Fruit fly (Drosophila melanogaster) whole organism, embryonic: ENCODE results near the gene nenya.

Source experiments
- Atf3 ChIP-seq: fragments of 200-800 bp; sonication (Bioruptor generic); optimal IDR thresholded peaks from 3 replicates; lab custom pipeline; 2016; ENCODE audit warnings: missing biosample characterization, missing genetic modification characterization
- B-H2 ChIP-seq: fragments of 200-800 bp; sonication (Bioruptor generic); optimal IDR thresholded peaks from 2 replicates; lab custom pipeline; 2018; ENCODE audit warnings: missing biosample characterization, mild to moderate bottlenecking, missing genetic modification characterization
- CG10274 ChIP-seq: fragments of 200-800 bp; sonication (Bioruptor generic); optimal IDR thresholded peaks from 3 replicates; lab custom pipeline; 2017; ENCODE audit warnings: missing biosample characterization, mild to moderate bottlenecking, missing genetic modification characterization
- CG11504 ChIP-seq: fragments of 200-800 bp; sonication (Bioruptor generic); optimal IDR thresholded peaks from 3 replicates; lab custom pipeline; 2019; ENCODE audit warnings: missing biosample characterization, mild to moderate bottlenecking, missing genetic modification characterization, moderate library complexity
- CG12744 ChIP-seq: fragments of 200-800 bp; sonication (Bioruptor generic); optimal IDR thresholded peaks from 2 replicates; lab custom pipeline; 2016; ENCODE audit warnings: missing biosample characterization, missing genetic modification characterization
- CG13894 ChIP-seq: fragments of 200-800 bp; sonication (Bioruptor generic); optimal IDR thresholded peaks from 3 replicates; lab custom pipeline; 2018; ENCODE audit warnings: missing biosample characterization, mild to moderate bottlenecking, missing genetic modification characterization, moderate library complexity
- CG18619 ChIP-seq: fragments of 200-800 bp; sonication (Bioruptor generic); optimal IDR thresholded peaks from 3 replicates; lab custom pipeline; 2017; ENCODE audit warnings: missing biosample characterization, mild to moderate bottlenecking, missing genetic modification characterization
- CG4424 ChIP-seq: fragments of 200-800 bp; sonication (Bioruptor generic); optimal IDR thresholded peaks from 3 replicates; lab custom pipeline; 2016; ENCODE audit warnings: missing biosample characterization, missing genetic modification characterization
- CG4730 ChIP-seq: fragments of 200-800 bp; sonication (Bioruptor generic); IDR thresholded peaks from 2 replicates; pipeline ENCODE4 v1.3.6; 2022; ENCODE audit warnings: missing biosample characterization, missing genetic modification characterization
- CG4820 ChIP-seq: fragments of 200-800 bp; sonication (Bioruptor generic); optimal IDR thresholded peaks from 3 replicates; lab custom pipeline; 2016; ENCODE audit warnings: missing biosample characterization, missing genetic modification characterization
- CG7786 ChIP-seq: fragments of 200-800 bp; sonication (Bioruptor generic); optimal IDR thresholded peaks from 2 replicates; lab custom pipeline; 2016; ENCODE audit warnings: missing biosample characterization, missing genetic modification characterization
- CG9797 ChIP-seq: fragments of 200-800 bp; sonication (Bioruptor generic); optimal IDR thresholded peaks from 3 replicates; lab custom pipeline; 2018; ENCODE audit warnings: missing biosample characterization, mild to moderate bottlenecking, missing genetic modification characterization
- CoRest ChIP-seq: fragments of 200-800 bp; sonication (Bioruptor generic); optimal IDR thresholded peaks from 3 replicates; lab custom pipeline; 2018; ENCODE audit warnings: missing biosample characterization, mild to moderate bottlenecking, missing genetic modification characterization, moderate library complexity
- D ChIP-seq, 2 experiments: fragments of 200-800 bp in 1 of 2; fragments of >200 bp in 1 of 2; sonication (Bioruptor generic) in 1 of 2; optimal IDR thresholded peaks; 2 replicates in 1 of 2; 3 replicates in 1 of 2; lab custom pipeline; 2017; ENCODE audit warnings: mild to moderate bottlenecking in 1 of 2, missing biosample characterization in 1 of 2, missing genetic modification characterization in 1 of 2, missing genetic modification reagents in 1 of 2
- D19A ChIP-seq: fragments of 200-800 bp; optimal IDR thresholded peaks from 3 replicates; lab custom pipeline; 2019; ENCODE audit warnings: missing biosample characterization, mild to moderate bottlenecking, missing genetic modification characterization, moderate library complexity
- ERR ChIP-seq: fragments of 200-800 bp; sonication (Bioruptor generic); optimal IDR thresholded peaks from 2 replicates; lab custom pipeline; 2016; ENCODE audit warnings: missing biosample characterization, missing genetic modification characterization
- GATAe ChIP-seq: fragments of 200-800 bp; sonication (Bioruptor generic); conservative IDR thresholded peaks from 2 replicates; pipeline ENCODE4 v1.3.6; 2022; ENCODE audit warnings: missing biosample characterization, missing genetic modification characterization
- HLH4C ChIP-seq: fragments of 200-800 bp; sonication (Bioruptor generic); IDR thresholded peaks from 3 replicates; pipeline ENCODE4 v1.3.6; 2022; ENCODE audit warnings: missing biosample characterization, missing genetic modification characterization; ENCODE audit not compliant: partially characterized antibody
- Hand ChIP-seq: fragments of 200-800 bp; sonication (Bioruptor generic); optimal IDR thresholded peaks from 2 replicates; lab custom pipeline; 2017; ENCODE audit warnings: mild to moderate bottlenecking, missing biosample characterization, missing genetic modification reagents, missing genetic modification characterization
- Hr51 ChIP-seq, 2 experiments: fragments of 200-800 bp; sonication (Bioruptor generic); optimal IDR thresholded peaks; 2 replicates in 1 of 2; 3 replicates in 1 of 2; lab custom pipeline; 2016 to 2018; ENCODE audit warnings: missing biosample characterization in 2 of 2, missing genetic modification characterization in 2 of 2, mild to moderate bottlenecking in 1 of 2, moderate library complexity in 1 of 2
- Lhr ChIP-seq: fragments of 200-800 bp; sonication (Bioruptor generic); optimal IDR thresholded peaks from 3 replicates; lab custom pipeline; 2017; ENCODE audit warnings: mild to moderate bottlenecking, missing biosample characterization, missing genetic modification reagents, missing genetic modification characterization
- NFAT ChIP-seq: fragments of 200-800 bp; sonication (Bioruptor generic); IDR thresholded peaks from 2 replicates; pipeline ENCODE4 v1.3.6; 2022; ENCODE audit warnings: missing biosample characterization, missing genetic modification characterization
- Neu2 ChIP-seq: fragments of 200-800 bp; sonication (Bioruptor generic); optimal IDR thresholded peaks from 3 replicates; lab custom pipeline; 2016; ENCODE audit warnings: missing biosample characterization, missing genetic modification characterization, borderline replicate concordance
- PHDP ChIP-seq: fragments of 200-800 bp; sonication (Bioruptor generic); optimal IDR thresholded peaks from 3 replicates; lab custom pipeline; 2018; ENCODE audit warnings: missing biosample characterization, mild to moderate bottlenecking, missing genetic modification characterization, moderate library complexity
- amos ChIP-seq: fragments of 200-800 bp; sonication (Bioruptor generic); IDR thresholded peaks from 2 replicates; pipeline ENCODE4 v1.3.6; 2022; ENCODE audit warnings: missing biosample characterization, missing genetic modification characterization; ENCODE audit not compliant: partially characterized antibody
- ato ChIP-seq: fragments of 200-800 bp; sonication (Bioruptor generic); IDR thresholded peaks from 2 replicates; pipeline ENCODE4 v1.3.6; 2022; ENCODE audit warnings: missing biosample characterization, missing genetic modification characterization; ENCODE audit not compliant: partially characterized antibody
- bab2 ChIP-seq: fragments of 200-800 bp; sonication (Bioruptor generic); optimal IDR thresholded peaks from 2 replicates; lab custom pipeline; 2016; ENCODE audit warnings: missing biosample characterization, missing genetic modification characterization
- caup ChIP-seq: fragments of 200-800 bp; sonication (Bioruptor generic); optimal IDR thresholded peaks from 3 replicates; lab custom pipeline; 2017; ENCODE audit warnings: missing biosample characterization, mild to moderate bottlenecking, missing genetic modification characterization, moderate library complexity; ENCODE audit not compliant: severe bottlenecking
- cg ChIP-seq: fragments of 200-800 bp; sonication (Bioruptor generic); optimal IDR thresholded peaks from 3 replicates; lab custom pipeline; 2019; ENCODE audit warnings: missing biosample characterization, mild to moderate bottlenecking, missing genetic modification characterization, moderate library complexity
- chif ChIP-seq, 2 experiments: fragments of 200-800 bp; sonication (Bioruptor generic); optimal IDR thresholded peaks; 3 replicates each; lab custom pipeline; 2016; ENCODE audit warnings: missing biosample characterization in 2 of 2, missing genetic modification characterization in 2 of 2
- disco-r ChIP-seq: fragments of 200-800 bp; sonication (Bioruptor generic); optimal IDR thresholded peaks from 2 replicates; lab custom pipeline; 2016; ENCODE audit warnings: missing biosample characterization, missing genetic modification characterization
- emc ChIP-seq: fragments of 200-800 bp; sonication (Bioruptor generic); optimal IDR thresholded peaks from 2 replicates; lab custom pipeline; 2016; ENCODE audit warnings: missing biosample characterization, missing genetic modification characterization
- esg ChIP-seq: fragments of 200-800 bp; sonication (Bioruptor generic); conservative IDR thresholded peaks from 2 replicates; pipeline ENCODE4 v1.3.6; 2022; ENCODE audit warnings: missing biosample characterization, missing genetic modification characterization
- gem ChIP-seq: fragments of 200-800 bp; sonication (Bioruptor generic); optimal IDR thresholded peaks from 2 replicates; lab custom pipeline; 2019; ENCODE audit warnings: missing biosample characterization, mild to moderate bottlenecking, missing genetic modification characterization, moderate library complexity
- gro ChIP-seq: fragments of 200-800 bp; sonication (Bioruptor generic); optimal IDR thresholded peaks from 2 replicates; lab custom pipeline; 2016; ENCODE audit warnings: missing biosample characterization, missing genetic modification characterization
- ham ChIP-seq: fragments of 200-800 bp; sonication (Bioruptor generic); IDR thresholded peaks from 2 replicates; pipeline ENCODE4 v1.3.6; 2022; ENCODE audit warnings: missing biosample characterization, missing genetic modification characterization
- klu ChIP-seq: fragments of 200-800 bp; sonication (Bioruptor generic); IDR thresholded peaks from 2 replicates; pipeline ENCODE4 v1.3.6; 2022; ENCODE audit warnings: missing biosample characterization, missing genetic modification characterization
- lab ChIP-seq: fragments of 200-800 bp; sonication (Bioruptor generic); optimal IDR thresholded peaks from 3 replicates; lab custom pipeline; 2017; ENCODE audit warnings: missing biosample characterization, missing genetic modification characterization, mild to moderate bottlenecking, moderate library complexity, missing genetic modification reagents
- lilli ChIP-seq: fragments of 200-800 bp; sonication (Bioruptor generic); optimal IDR thresholded peaks from 3 replicates; lab custom pipeline; 2016; ENCODE audit warnings: missing biosample characterization, missing genetic modification characterization
- lola ChIP-seq, 3 experiments: fragments of >200 bp in 2 of 3; fragments of 200-800 bp in 1 of 3; sonication (Bioruptor generic) in 1 of 3; optimal IDR thresholded peaks; 2 replicates each; lab custom pipeline; 2017 to 2019; ENCODE audit warnings: missing biosample characterization in 3 of 3, missing genetic modification characterization in 3 of 3, mild to moderate bottlenecking in 1 of 3, moderate library complexity in 1 of 3
- odd ChIP-seq: fragments of 200-800 bp; sonication (Bioruptor generic); optimal IDR thresholded peaks from 2 replicates; lab custom pipeline; 2017; ENCODE audit warnings: missing biosample characterization, mild to moderate bottlenecking, missing genetic modification characterization
- row ChIP-seq: fragments of 200-800 bp; sonication (Bioruptor generic); IDR thresholded peaks from 3 replicates; pipeline ENCODE4 v1.3.6; 2022; ENCODE audit warnings: missing biosample characterization, missing genetic modification characterization
- sug ChIP-seq: fragments of 200-800 bp; optimal IDR thresholded peaks from 2 replicates; lab custom pipeline; 2019; ENCODE audit warnings: missing biosample characterization, mild to moderate bottlenecking, missing genetic modification characterization, moderate library complexity
- tap ChIP-seq: fragments of 200-800 bp; optimal IDR thresholded peaks from 3 replicates; lab custom pipeline; 2019; ENCODE audit warnings: missing biosample characterization, mild to moderate bottlenecking, missing genetic modification characterization, moderate library complexity
- trem ChIP-seq: fragments of 200-800 bp; optimal IDR thresholded peaks from 3 replicates; lab custom pipeline; 2019; ENCODE audit warnings: missing biosample characterization, mild to moderate bottlenecking, missing genetic modification characterization, moderate library complexity
- tx ChIP-seq: fragments of 200-800 bp; sonication (Bioruptor generic); optimal IDR thresholded peaks from 2 replicates; lab custom pipeline; 2016; ENCODE audit warnings: missing biosample characterization, missing genetic modification characterization
- usp ChIP-seq: fragments of >200 bp; optimal IDR thresholded peaks from 2 replicates; lab custom pipeline; 2017; ENCODE audit warnings: missing biosample characterization, missing genetic modification characterization

nenya gene

dm6 chr3R:27916355-27917019 is 11.5 kb downstream of the nenya start, which contains the start of the genes CG5003 and mRpS22 (continued):
- no peak for TF ChIP-seq Hand
- peak; percentile 73 for TF ChIP-seq sug (tag; lab: Kevin White, UChicago)
- TF ChIP-seq bab2 (GFP tag; lab: Kevin White, UChicago): peak; percentile 1
- TF ChIP-seq klu: peak; percentile 21; the same call in 1 of the 2 replicates
- peak; percentile 35; the same call in 1 of the 2 replicates for TF ChIP-seq esg
- peak; percentile 37; the same call in 1 of the 2 replicates for TF ChIP-seq CG4730 (GFP tag; lab: Robert Waterston, UW)
- TF ChIP-seq chif (GFP tag; optimal IDR thresholded peaks at IDR 0.05; lab: Kevin White, UChicago): peak in 1 of 2 experiments; percentile 2
- peak; percentile 55 for TF ChIP-seq CG4820 (GFP tag; lab: Kevin White, UChicago)
- TF ChIP-seq CG18619 (GFP tag; lab: Kevin White, UChicago): peak; percentile 46
- peak; percentile 73 for TF ChIP-seq CG11504 (tag; lab: Kevin White, UChicago)
- TF ChIP-seq PHDP (tag; lab: Kevin White, UChicago): peak; percentile 44
- TF ChIP-seq Neu2 (GFP tag; lab: Kevin White, UChicago): no peak
- peak; percentile 69 for TF ChIP-seq CG4424
- no peak for TF ChIP-seq cg (GFP tag; lab: Kevin White, UChicago)
- TF ChIP-seq gem (tag; lab: Kevin White, UChicago): peak; percentile 79
- TF ChIP-seq row (GFP tag; lab: Robert Waterston, UW): peak; percentile 83
- peak; percentile 11 for TF ChIP-seq trem (tag; lab: Kevin White, UChicago)
- TF ChIP-seq caup: peak; percentile 39
- peak in 1 of 2 experiments; percentile 57 for TF ChIP-seq Hr51 (GFP tag; optimal IDR thresholded peaks at IDR 0.05; lab: Kevin White, UChicago)
- no peak for TF ChIP-seq ERR (GFP tag; lab: Kevin White, UChicago)
- TF ChIP-seq NFAT (GFP tag; lab: Robert Waterston, UW): peak; percentile 42; the same call in 1 of the 2 replicates
- no peak for TF ChIP-seq CG7786
- TF ChIP-seq emc (GFP tag; lab: Kevin White, UChicago): no peak
- no peak for TF ChIP-seq HLH4C (GFP tag; lab: Robert Waterston, UW)

- no peak for TF ChIP-seq tx (GFP tag; lab: Kevin White, UChicago)
- TF ChIP-seq CG13894 (tag; lab: Kevin White, UChicago): no peak
- TF ChIP-seq disco-r (GFP tag; lab: Kevin White, UChicago): no peak
- TF ChIP-seq usp (GFP tag; lab: Kevin White, UChicago): no peak
- TF ChIP-seq CG12744: no peak
- no peak for TF ChIP-seq Atf3
These were observed 15.8 kb downstream of the nenya start, which contains the start of gene mil for dm6 chr3R:27912147-27912546. Gene mil (plus strand): TSS chr3R:27912447.

dm6 chr3R:27905695-27906094 is 22.3 kb downstream of the nenya start, which contains the start of gene CG34353:
Gene CG34353 (minus strand): TSS chr3R:27905843.
- no peak for TF ChIP-seq ato
- no peak for TF ChIP-seq lola (GFP tag; optimal IDR thresholded peaks at IDR 0.05; lab: Kevin White, UChicago)
- TF ChIP-seq Lhr (GFP tag; lab: Kevin White, UChicago): no peak
- TF ChIP-seq CG9797 (GFP tag; lab: Kevin White, UChicago): no peak
- TF ChIP-seq ham (GFP tag; lab: Robert Waterston, UW): no peak
- no peak for TF ChIP-seq CG10274
- TF ChIP-seq D19A (tag; lab: Kevin White, UChicago): no peak
- no peak for TF ChIP-seq odd (GFP tag; lab: Kevin White, UChicago)
- TF ChIP-seq tap: no peak
- TF ChIP-seq GATAe (GFP tag; lab: Robert Waterston, UW): no peak
- TF ChIP-seq lilli (GFP tag; lab: Kevin White, UChicago): no peak
- TF ChIP-seq CG4424: no peak
- no peak for TF ChIP-seq lab (GFP tag; lab: Kevin White, UChicago)
- TF ChIP-seq CoRest (tag; lab: Kevin White, UChicago): peak; percentile 16
- peak; percentile 34 for TF ChIP-seq gro (GFP tag; lab: Kevin White, UChicago)
- peak; percentile 28; the same call in 1 of the 2 replicates for TF ChIP-seq amos (GFP tag; lab: Robert Waterston, UW)
- TF ChIP-seq B-H2 (GFP tag; lab: Kevin White, UChicago): peak; percentile 59
- no peak for TF ChIP-seq D (optimal IDR thresholded peaks at IDR 0.05; lab: Kevin White, UChicago)
- no peak for TF ChIP-seq D (GFP tag; optimal IDR thresholded peaks at IDR 0.05; lab: Kevin White, UChicago)
